Fruit fly (Drosophila melanogaster) S2 (cell line): ENCODE results near the gene bves.

Experiments used
- CG8478 ChIP-seq: fragments of >200 bp; optimal IDR thresholded peaks from 2 replicates; lab custom pipeline; 2018
- CTCF ChIP-seq, 2 experiments: fragments of >200 bp; optimal IDR thresholded peaks; 2 replicates each; lab custom pipeline; 2018

dm6 chrX:21053849-21054581 lies at the start of gene bves, which contains the start of gene Stt3A:
- TF ChIP-seq CTCF (optimal IDR thresholded peaks at IDR 0.05; lab: Kevin White, UChicago) (no peak), CG8478 (lab: Kevin White, UChicago) (no peak)
